Fruit fly (Drosophila melanogaster) Kc167 (cell line): Measurements from ENCODE around the gene Orct2.

Source experiments
- Myc ChIP-seq: fragments of >200 bp; optimal IDR thresholded peaks from 2 replicates; lab custom pipeline; 2017; ENCODE audit warnings: missing external identifiers
- Sin3A ChIP-seq: fragments of >200 bp; optimal IDR thresholded peaks from 2 replicates; lab custom pipeline; 2018; ENCODE audit warnings: missing external identifiers
- h ChIP-seq: fragments of >200 bp; optimal IDR thresholded peaks from 3 replicates; lab custom pipeline; 2018; ENCODE audit warnings: missing external identifiers
- psq ChIP-seq: fragments of >200 bp; optimal IDR thresholded peaks from 2 replicates; lab custom pipeline; 2017; ENCODE audit warnings: missing external identifiers

dm6 chr3R:24279291-24279690 lies 6.5 kb downstream of the Orct2 start, which contains the start of gene shps:
- TF ChIP-seq Myc (lab: Kevin White, UChicago) (no peak), Sin3A (lab: Kevin White, UChicago) (no peak), h (lab: Kevin White, UChicago) (no peak), psq (lab: Kevin White, UChicago) (no peak)
